Worm (Caenorhabditis elegans): ENCODE data around the gene M163.9.

Gene M163.9

DNA sequence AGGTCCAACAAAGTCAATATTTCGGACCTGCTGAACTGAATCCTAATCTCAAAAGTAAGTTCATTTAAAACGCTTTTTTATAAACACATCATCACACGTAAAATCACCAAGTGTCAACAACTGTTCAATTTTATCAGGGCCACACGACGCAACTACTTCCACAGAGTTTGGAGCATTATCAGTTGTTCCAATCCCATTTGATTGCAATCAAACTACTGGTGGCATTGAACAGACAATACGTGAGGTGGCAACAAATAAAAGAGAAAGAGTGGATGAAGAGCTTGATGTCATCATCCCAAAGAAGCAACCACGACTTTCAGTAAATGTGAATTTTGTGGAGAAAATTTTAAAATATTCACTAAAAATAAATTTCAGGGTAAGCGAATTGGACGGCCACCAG lies 27.2 kb downstream of the M163.9 start:
- TF ChIP-seq nhr-129 (tag; optimal IDR thresholded peaks at IDR 0.05) (peak; percentile 20), ZK546.5 (tag; optimal IDR thresholded peaks at IDR 0.05) (no peak), nhr-12 (tag; optimal IDR thresholded peaks at IDR 0.05) (no peak), lsy-2 (tag; optimal IDR thresholded peaks at IDR 0.05) (peak in 1 of 2 experiments; percentile 35), peb-1 (tag; optimal IDR thresholded peaks at IDR 0.05) (no peak), ztf-11 (tag; optimal IDR thresholded peaks at IDR 0.05) (no peak), sem-4 (tag; optimal IDR thresholded peaks at IDR 0.05) (no peak), sma-9 (GFP tag; optimal IDR thresholded peaks at IDR 0.05) (peak; percentile 49), sma-9 (tag; optimal IDR thresholded peaks at IDR 0.05) (no peak)

DNA sequence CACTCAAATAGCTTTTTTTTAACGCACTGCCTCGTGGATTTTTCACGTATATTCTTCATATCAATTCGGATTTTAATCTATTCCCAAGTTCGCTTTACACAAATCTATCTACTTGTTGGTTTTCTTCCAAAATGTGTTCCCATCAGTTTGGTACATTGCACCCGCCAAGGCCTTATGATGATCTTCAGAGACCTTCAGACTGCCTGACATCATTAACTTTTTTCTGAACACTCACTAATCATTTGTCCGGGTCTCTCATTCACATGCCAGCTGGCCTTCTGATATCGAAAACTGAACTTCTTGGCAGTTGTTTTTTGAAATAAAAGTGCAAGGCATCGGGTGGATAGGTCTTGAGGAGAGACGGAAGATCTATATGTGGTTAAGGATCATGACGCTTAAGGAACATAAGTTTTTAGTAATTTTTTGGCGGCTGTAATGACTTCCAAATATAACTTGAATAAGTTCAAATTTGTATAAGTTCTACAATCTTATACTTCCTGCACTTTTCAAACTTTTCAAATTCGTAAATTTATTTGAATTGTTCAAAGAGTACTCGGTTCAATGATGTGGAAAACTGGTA lies 30.5 kb downstream of the M163.9 start:
- TF ChIP-seq sma-9 (GFP tag; optimal IDR thresholded peaks at IDR 0.05) (peak; percentile 57), sma-9 (tag; optimal IDR thresholded peaks at IDR 0.05) (no peak), lsy-2 (tag; optimal IDR thresholded peaks at IDR 0.05) (no peak), gmeb-1 (tag; optimal IDR thresholded peaks at IDR 0.05) (no peak)

DNA sequence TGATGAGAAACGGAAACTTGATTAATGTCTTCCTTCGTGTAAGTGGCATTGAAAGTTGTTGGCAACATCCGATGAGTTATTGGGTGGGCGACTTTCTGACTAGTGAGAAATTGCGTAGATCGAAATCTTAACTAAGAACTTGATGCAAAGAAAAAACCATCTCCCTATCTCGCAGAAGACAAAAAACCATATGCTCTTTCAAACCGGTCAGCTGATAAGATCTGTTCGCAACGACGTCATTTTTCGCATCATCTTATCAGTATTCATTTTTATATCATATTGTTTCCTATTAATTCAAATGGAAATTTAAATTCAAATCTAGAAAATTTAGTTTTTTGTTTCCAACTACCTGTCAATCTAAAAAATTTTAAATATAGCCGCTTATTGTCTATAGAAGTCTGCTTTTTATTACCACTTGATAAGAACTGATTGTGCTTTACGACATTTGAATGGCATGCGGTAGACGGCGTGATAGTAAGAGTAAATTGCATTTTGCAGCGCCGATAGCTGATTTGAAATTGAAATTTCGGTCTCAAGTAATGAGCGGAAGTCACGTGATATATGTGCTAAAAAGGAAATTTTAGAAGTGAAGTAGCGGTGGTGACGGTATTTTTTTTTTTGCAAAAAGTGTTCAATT lies 31.2 kb downstream of the M163.9 start:
- TF ChIP-seq C34F6.9 (tag; optimal IDR thresholded peaks at IDR 0.05) (no peak), mab-5 (tag; optimal IDR thresholded peaks at IDR 0.05) (no peak), nhr-25 (tag; optimal IDR thresholded peaks at IDR 0.05) (peak; percentile 87), sma-9 (GFP tag; optimal IDR thresholded peaks at IDR 0.05) (peak; percentile 73), sma-9 (tag; optimal IDR thresholded peaks at IDR 0.05) (no peak), ztf-1 (GFP tag; conservative IDR thresholded peaks at IDR 0.05) (no peak), ceh-16 (tag; optimal IDR thresholded peaks at IDR 0.05) (peak; percentile 96), blmp-1 (tag; optimal IDR thresholded peaks at IDR 0.05; ENCODE audit: insufficient read depth) (peak; percentile 71), nhr-129 (tag; optimal IDR thresholded peaks at IDR 0.05) (peak; percentile 32), elt-1 (tag; optimal IDR thresholded peaks at IDR 0.05) (no peak), fos-1 (tag; optimal IDR thresholded peaks at IDR 0.05) (peak; percentile 62), gmeb-1 (tag; optimal IDR thresholded peaks at IDR 0.05) (peak; percentile 28), sma-3 (GFP tag; optimal IDR thresholded peaks at IDR 0.05) (peak; percentile 20)

DNA sequence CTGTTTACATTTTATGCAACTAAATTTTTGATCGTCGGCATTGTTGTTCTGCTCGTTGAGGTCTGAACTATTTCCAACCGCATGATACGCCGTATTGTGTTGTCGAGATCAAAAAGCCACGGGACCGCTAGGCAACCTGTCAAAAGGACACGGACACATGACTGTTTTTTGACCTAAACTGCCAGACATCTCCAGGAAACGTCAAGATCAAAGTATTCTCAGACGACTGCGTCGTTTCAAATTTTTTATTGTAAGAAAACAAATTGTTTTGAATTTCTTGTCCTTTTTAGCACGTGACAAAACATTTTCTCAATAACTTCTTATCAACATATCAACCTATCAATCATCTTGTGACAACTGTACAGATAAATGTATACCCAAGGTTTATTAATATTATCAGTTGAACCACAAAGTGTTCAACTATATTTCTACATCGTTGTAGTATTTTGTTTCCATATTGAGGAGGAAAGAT lies 32.8 kb downstream of the M163.9 start:
- TF ChIP-seq nhr-10 (tag; optimal IDR thresholded peaks at IDR 0.05): no peak
- TF ChIP-seq nhr-21 (tag; optimal IDR thresholded peaks at IDR 0.05): peak; percentile 75
- TF ChIP-seq nhr-25 (tag; optimal IDR thresholded peaks at IDR 0.05): peak; percentile 84
- no peak for TF ChIP-seq Y55F3AM.14 (GFP tag; optimal IDR thresholded peaks at IDR 0.05)
- TF ChIP-seq unc-55 (GFP tag; optimal IDR thresholded peaks at IDR 0.05): no peak
- no peak for TF ChIP-seq nhr-77 (tag; optimal IDR thresholded peaks at IDR 0.05)
- peak; percentile 78 for TF ChIP-seq crh-2 (tag; optimal IDR thresholded peaks at IDR 0.05)
- TF ChIP-seq egl-27 (tag; optimal IDR thresholded peaks at IDR 0.05): no peak
- TF ChIP-seq blmp-1 (tag; optimal IDR thresholded peaks at IDR 0.05; ENCODE audit: insufficient read depth): peak; percentile 68
- TF ChIP-seq unc-39 (tag; optimal IDR thresholded peaks at IDR 0.05): no peak
- TF ChIP-seq sma-3 (GFP tag; optimal IDR thresholded peaks at IDR 0.05): peak; percentile 78
- no peak for TF ChIP-seq nhr-12 (tag; optimal IDR thresholded peaks at IDR 0.05)
- peak; percentile 48 for TF ChIP-seq F13H6.1 (tag; optimal IDR thresholded peaks at IDR 0.05)
- TF ChIP-seq mdl-1 (tag; optimal IDR thresholded peaks at IDR 0.05): no peak
- TF ChIP-seq nhr-6 (tag; optimal IDR thresholded peaks at IDR 0.05): no peak
- peak; percentile 56 for TF ChIP-seq lin-13 (GFP tag; optimal IDR thresholded peaks at IDR 0.05)
- TF ChIP-seq elt-1 (tag; optimal IDR thresholded peaks at IDR 0.05): no peak
- no peak for TF ChIP-seq R02D3.7 (tag; optimal IDR thresholded peaks at IDR 0.05)
- peak in 1 of 2 experiments; percentile 52 for TF ChIP-seq lsy-2 (tag; optimal IDR thresholded peaks at IDR 0.05)
- peak; percentile 81 for TF ChIP-seq nhr-129 (tag; optimal IDR thresholded peaks at IDR 0.05)
- TF ChIP-seq dmd-4 (tag; optimal IDR thresholded peaks at IDR 0.05): no peak
- TF ChIP-seq alr-1 (tag; optimal IDR thresholded peaks at IDR 0.05): no peak
- TF ChIP-seq nhr-237 (tag; optimal IDR thresholded peaks at IDR 0.05): no peak
- TF ChIP-seq ztf-1 (GFP tag; conservative IDR thresholded peaks at IDR 0.05): no peak
- no peak for TF ChIP-seq aly-2 (tag; optimal IDR thresholded peaks at IDR 0.05)
- peak; percentile 77 for TF ChIP-seq sma-9 (GFP tag; optimal IDR thresholded peaks at IDR 0.05)
- no peak for TF ChIP-seq sma-9 (tag; optimal IDR thresholded peaks at IDR 0.05)
- no peak for TF ChIP-seq peb-1 (tag; optimal IDR thresholded peaks at IDR 0.05)
- no peak for TF ChIP-seq ceh-82 (tag; optimal IDR thresholded peaks at IDR 0.05)
- no peak for TF ChIP-seq zag-1 (tag; optimal IDR thresholded peaks at IDR 0.05)
- no peak for TF ChIP-seq ZK546.5 (tag; optimal IDR thresholded peaks at IDR 0.05)
- TF ChIP-seq gmeb-1 (tag; optimal IDR thresholded peaks at IDR 0.05): peak; percentile 46
- no peak for TF ChIP-seq sem-4 (tag; optimal IDR thresholded peaks at IDR 0.05)
- peak; percentile 20 for TF ChIP-seq ama-1 (optimal IDR thresholded peaks at IDR 0.05)
- no peak for TF ChIP-seq ztf-11 (tag; optimal IDR thresholded peaks at IDR 0.05)
- no peak for TF ChIP-seq ztf-4 (tag; optimal IDR thresholded peaks at IDR 0.05)
- no peak for TF ChIP-seq lin-39 (tag; optimal IDR thresholded peaks at IDR 0.05)
- no peak for TF ChIP-seq ceh-16 (tag; optimal IDR thresholded peaks at IDR 0.05)
- TF ChIP-seq nhr-11 (tag; optimal IDR thresholded peaks at IDR 0.05): no peak
- TF ChIP-seq lin-11 (tag; optimal IDR thresholded peaks at IDR 0.05): no peak
- no peak for TF ChIP-seq elt-3 (tag; optimal IDR thresholded peaks at IDR 0.05)
